Fruit fly (Drosophila melanogaster) whole organism, embryonic: ENCODE data around the gene p24-2.

ENCODE experiments used
- B-H2 ChIP-seq: fragments of 200-800 bp; sonication (Bioruptor generic); optimal IDR thresholded peaks from 2 replicates; lab custom pipeline; 2018; ENCODE audit warnings: missing biosample characterization, mild to moderate bottlenecking, missing genetic modification characterization
- Bgb ChIP-seq: fragments of 200-800 bp; sonication (Bioruptor generic); IDR thresholded peaks from 2 replicates; pipeline ENCODE4 v1.3.6; 2022; ENCODE audit warnings: missing biosample characterization, missing genetic modification characterization; ENCODE audit not compliant: partially characterized antibody
- CG10543 ChIP-seq: fragments of 200-800 bp; sonication (Bioruptor generic); optimal IDR thresholded peaks from 3 replicates; lab custom pipeline; 2017; ENCODE audit warnings: missing biosample characterization, mild to moderate bottlenecking, missing genetic modification characterization, moderate library complexity
- CG12236 ChIP-seq: fragments of 200-800 bp; sonication (Bioruptor generic); optimal IDR thresholded peaks from 2 replicates; lab custom pipeline; 2016; ENCODE audit warnings: missing biosample characterization, missing genetic modification characterization
- CG12942 ChIP-seq: fragments of 200-800 bp; sonication (Bioruptor generic); optimal IDR thresholded peaks from 3 replicates; lab custom pipeline; 2016; ENCODE audit warnings: missing biosample characterization, missing genetic modification characterization
- CG13296 ChIP-seq: fragments of 200-800 bp; sonication (Bioruptor generic); optimal IDR thresholded peaks from 3 replicates; lab custom pipeline; 2018; ENCODE audit warnings: missing biosample characterization, mild to moderate bottlenecking, missing genetic modification characterization
- CG13894 ChIP-seq: fragments of 200-800 bp; sonication (Bioruptor generic); optimal IDR thresholded peaks from 3 replicates; lab custom pipeline; 2018; ENCODE audit warnings: missing biosample characterization, mild to moderate bottlenecking, missing genetic modification characterization, moderate library complexity
- CG15269 ChIP-seq: fragments of 200-800 bp; sonication (Bioruptor generic); optimal IDR thresholded peaks from 2 replicates; lab custom pipeline; 2018; ENCODE audit warnings: missing biosample characterization, mild to moderate bottlenecking, missing genetic modification characterization, moderate library complexity
- CG17829 ChIP-seq: fragments of 200-800 bp; optimal IDR thresholded peaks from 2 replicates; lab custom pipeline; 2019; ENCODE audit warnings: missing biosample characterization, mild to moderate bottlenecking, missing genetic modification characterization, moderate library complexity
- CG17912 ChIP-seq: fragments of 200-800 bp; sonication (Bioruptor generic); optimal IDR thresholded peaks from 2 replicates; lab custom pipeline; 2018; ENCODE audit warnings: missing biosample characterization, mild to moderate bottlenecking, missing genetic modification characterization
- CG2199 ChIP-seq: fragments of 200-800 bp; sonication (Bioruptor generic); IDR thresholded peaks from 3 replicates; pipeline ENCODE4 v1.3.6; 2022; ENCODE audit warnings: missing biosample characterization, missing genetic modification characterization
- CG3065 ChIP-seq: fragments of 200-800 bp; sonication (Bioruptor generic); optimal IDR thresholded peaks from 2 replicates; lab custom pipeline; 2016; ENCODE audit warnings: missing biosample characterization, missing genetic modification characterization
- CG3281 ChIP-seq: fragments of 200-800 bp; sonication (Bioruptor generic); optimal IDR thresholded peaks from 3 replicates; lab custom pipeline; 2017; ENCODE audit warnings: missing biosample characterization, mild to moderate bottlenecking, missing genetic modification characterization
- CG33557 ChIP-seq: fragments of 200-800 bp; sonication (Bioruptor generic); optimal IDR thresholded peaks from 2 replicates; lab custom pipeline; 2019; ENCODE audit warnings: missing biosample characterization, mild to moderate bottlenecking, missing genetic modification characterization, moderate library complexity
- CG3838 ChIP-seq: fragments of 200-800 bp; sonication (Bioruptor generic); optimal IDR thresholded peaks from 3 replicates; lab custom pipeline; 2016; ENCODE audit warnings: missing biosample characterization, missing genetic modification characterization
- CG4854 ChIP-seq: fragments of 200-800 bp; sonication (Bioruptor generic); optimal IDR thresholded peaks from 2 replicates; lab custom pipeline; 2016; ENCODE audit warnings: missing biosample characterization, missing genetic modification characterization, inconsistent platforms
- CG6654 ChIP-seq: fragments of 200-800 bp; sonication (Bioruptor generic); optimal IDR thresholded peaks from 2 replicates; lab custom pipeline; 2017; ENCODE audit warnings: missing biosample characterization, mild to moderate bottlenecking, missing genetic modification characterization
- CG6689 ChIP-seq: fragments of 200-800 bp; sonication (Bioruptor generic); IDR thresholded peaks from 2 replicates; pipeline ENCODE4 v1.3.6; 2022; ENCODE audit warnings: missing biosample characterization, missing genetic modification characterization
- CG6765 ChIP-seq: fragments of 200-800 bp; sonication (Bioruptor generic); optimal IDR thresholded peaks from 3 replicates; lab custom pipeline; 2017; ENCODE audit warnings: missing biosample characterization, mild to moderate bottlenecking, missing genetic modification characterization
- CG7271 ChIP-seq: fragments of 200-800 bp; sonication (Bioruptor generic); optimal IDR thresholded peaks from 2 replicates; lab custom pipeline; 2018; ENCODE audit warnings: missing biosample characterization, mild to moderate bottlenecking, missing genetic modification characterization, moderate library complexity
- CG7372 ChIP-seq: fragments of 200-800 bp; sonication (Bioruptor generic); IDR thresholded peaks from 2 replicates; pipeline ENCODE4 v1.3.6; 2022; ENCODE audit warnings: missing biosample characterization, missing genetic modification characterization
- CG7745 ChIP-seq: fragments of 200-800 bp; sonication (Bioruptor generic); optimal IDR thresholded peaks from 2 replicates; lab custom pipeline; 2018; ENCODE audit warnings: missing biosample characterization, mild to moderate bottlenecking, missing genetic modification characterization, moderate library complexity
- CG7839 ChIP-seq: fragments of 200-800 bp; sonication (Bioruptor generic); optimal IDR thresholded peaks from 3 replicates; lab custom pipeline; 2018; ENCODE audit warnings: missing biosample characterization, mild to moderate bottlenecking, missing genetic modification characterization, moderate library complexity
- CG7987 ChIP-seq: fragments of 200-800 bp; sonication (Bioruptor generic); optimal IDR thresholded peaks from 2 replicates; lab custom pipeline; 2018; ENCODE audit warnings: missing biosample characterization, mild to moderate bottlenecking, missing genetic modification characterization, moderate library complexity
- CG9876 ChIP-seq: fragments of 200-800 bp; sonication (Bioruptor generic); optimal IDR thresholded peaks from 2 replicates; lab custom pipeline; 2016; ENCODE audit warnings: missing biosample characterization, missing genetic modification characterization
- CHES-1-like ChIP-seq: fragments of 200-800 bp; sonication (Bioruptor generic); optimal IDR thresholded peaks from 2 replicates; lab custom pipeline; 2016; ENCODE audit warnings: missing biosample characterization, missing genetic modification characterization
- Eip74EF ChIP-seq, 2 experiments: fragments of 200-800 bp in 1 of 2; fragments of >200 bp in 1 of 2; sonication (Bioruptor generic) in 1 of 2; optimal IDR thresholded peaks; 2 replicates each; lab custom pipeline; 2017 to 2019; ENCODE audit warnings: missing biosample characterization in 2 of 2, missing genetic modification characterization in 2 of 2, mild to moderate bottlenecking in 1 of 2, moderate library complexity in 1 of 2
- HLHmδ ChIP-seq: fragments of 200-800 bp; sonication (Bioruptor generic); optimal IDR thresholded peaks from 2 replicates; lab custom pipeline; 2018; ENCODE audit warnings: missing biosample characterization, mild to moderate bottlenecking, missing genetic modification characterization, moderate library complexity
- MTF-1 ChIP-seq: fragments of 200-800 bp; sonication (Bioruptor generic); optimal IDR thresholded peaks from 2 replicates; lab custom pipeline; 2018; ENCODE audit warnings: missing biosample characterization, mild to moderate bottlenecking, missing genetic modification characterization, borderline replicate concordance
- Nf-YC ChIP-seq: fragments of 200-800 bp; optimal IDR thresholded peaks from 3 replicates; lab custom pipeline; 2019; ENCODE audit warnings: missing biosample characterization, mild to moderate bottlenecking, missing genetic modification characterization, moderate library complexity
- Sin3A ChIP-seq: fragments of >200 bp; optimal IDR thresholded peaks from 2 replicates; lab custom pipeline; 2018
- Six4 ChIP-seq: fragments of 200-800 bp; sonication (Bioruptor generic); optimal IDR thresholded peaks from 2 replicates; lab custom pipeline; 2016; ENCODE audit warnings: missing biosample characterization, missing genetic modification characterization
- Tbp ChIP-seq: fragments of >200 bp; optimal IDR thresholded peaks from 2 replicates; lab custom pipeline; 2018; ENCODE audit warnings: missing biosample characterization, missing genetic modification characterization
- amos ChIP-seq: fragments of 200-800 bp; sonication (Bioruptor generic); IDR thresholded peaks from 2 replicates; pipeline ENCODE4 v1.3.6; 2022; ENCODE audit warnings: missing biosample characterization, missing genetic modification characterization; ENCODE audit not compliant: partially characterized antibody
- ato ChIP-seq: fragments of 200-800 bp; sonication (Bioruptor generic); IDR thresholded peaks from 2 replicates; pipeline ENCODE4 v1.3.6; 2022; ENCODE audit warnings: missing biosample characterization, missing genetic modification characterization; ENCODE audit not compliant: partially characterized antibody
- corto ChIP-seq: fragments of 200-800 bp; sonication (Bioruptor generic); optimal IDR thresholded peaks from 2 replicates; lab custom pipeline; 2016; ENCODE audit warnings: missing biosample characterization, mild to moderate bottlenecking, missing genetic modification characterization, moderate library complexity
- crc ChIP-seq: fragments of 200-800 bp; sonication (Bioruptor generic); optimal IDR thresholded peaks from 2 replicates; lab custom pipeline; 2016; ENCODE audit warnings: missing biosample characterization, missing genetic modification characterization
- fd3F ChIP-seq: fragments of 200-800 bp; sonication (Bioruptor generic); optimal IDR thresholded peaks from 2 replicates; lab custom pipeline; 2018; ENCODE audit warnings: missing biosample characterization, mild to moderate bottlenecking, missing genetic modification characterization, moderate library complexity
- gsb ChIP-seq: fragments of 200-800 bp; sonication (Bioruptor generic); IDR thresholded peaks from 2 replicates; pipeline ENCODE4 v1.3.6; 2022; ENCODE audit warnings: missing biosample characterization, missing genetic modification characterization
- ham ChIP-seq: fragments of 200-800 bp; sonication (Bioruptor generic); IDR thresholded peaks from 2 replicates; pipeline ENCODE4 v1.3.6; 2022; ENCODE audit warnings: missing biosample characterization, missing genetic modification characterization
- knrl ChIP-seq: fragments of 200-800 bp; sonication (Bioruptor generic); IDR thresholded peaks from 3 replicates; pipeline ENCODE4 v1.3.6; 2022; ENCODE audit warnings: missing biosample characterization, missing genetic modification characterization; ENCODE audit not compliant: partially characterized antibody
- nerfin-1 ChIP-seq: fragments of 200-800 bp; sonication (Bioruptor generic); optimal IDR thresholded peaks from 3 replicates; lab custom pipeline; 2019; ENCODE audit warnings: missing biosample characterization, mild to moderate bottlenecking, missing genetic modification characterization, moderate library complexity
- org-1 ChIP-seq: fragments of 200-800 bp; sonication (Bioruptor generic); optimal IDR thresholded peaks from 2 replicates; lab custom pipeline; 2017; ENCODE audit warnings: missing biosample characterization, missing genetic modification characterization
- pros ChIP-seq: fragments of 200-800 bp; sonication (Bioruptor generic); optimal IDR thresholded peaks from 3 replicates; lab custom pipeline; 2019; ENCODE audit warnings: missing biosample characterization, mild to moderate bottlenecking, missing genetic modification characterization, moderate library complexity
- pum ChIP-seq: fragments of 200-800 bp; sonication (Bioruptor generic); optimal IDR thresholded peaks from 2 replicates; lab custom pipeline; 2016; ENCODE audit warnings: missing biosample characterization, missing genetic modification characterization
- shn ChIP-seq: fragments of 200-800 bp; sonication (Bioruptor generic); optimal IDR thresholded peaks from 3 replicates; lab custom pipeline; 2016; ENCODE audit warnings: missing biosample characterization, missing genetic modification characterization
- slbo ChIP-seq: fragments of 200-800 bp; sonication (Bioruptor generic); IDR thresholded peaks from 2 replicates; pipeline ENCODE4 v1.3.6; 2022; ENCODE audit warnings: missing biosample characterization, missing genetic modification characterization
- ttk ChIP-seq: fragments of 200-800 bp; sonication (Bioruptor generic); IDR thresholded peaks from 2 replicates; pipeline ENCODE4 v2.1.2; 2022; ENCODE audit warnings: missing biosample characterization, missing genetic modification characterization
- wor ChIP-seq: fragments of 200-800 bp; sonication (Bioruptor generic); IDR thresholded peaks from 2 replicates; pipeline ENCODE4 v1.3.6; 2022; ENCODE audit warnings: missing biosample characterization, missing genetic modification characterization
- zfh1 ChIP-seq: fragments of 200-800 bp; sonication (Bioruptor generic); IDR thresholded peaks from 3 replicates; pipeline ENCODE4 v1.3.6; 2022; ENCODE audit warnings: missing biosample characterization, missing genetic modification characterization

Gene p24-2

DNA sequence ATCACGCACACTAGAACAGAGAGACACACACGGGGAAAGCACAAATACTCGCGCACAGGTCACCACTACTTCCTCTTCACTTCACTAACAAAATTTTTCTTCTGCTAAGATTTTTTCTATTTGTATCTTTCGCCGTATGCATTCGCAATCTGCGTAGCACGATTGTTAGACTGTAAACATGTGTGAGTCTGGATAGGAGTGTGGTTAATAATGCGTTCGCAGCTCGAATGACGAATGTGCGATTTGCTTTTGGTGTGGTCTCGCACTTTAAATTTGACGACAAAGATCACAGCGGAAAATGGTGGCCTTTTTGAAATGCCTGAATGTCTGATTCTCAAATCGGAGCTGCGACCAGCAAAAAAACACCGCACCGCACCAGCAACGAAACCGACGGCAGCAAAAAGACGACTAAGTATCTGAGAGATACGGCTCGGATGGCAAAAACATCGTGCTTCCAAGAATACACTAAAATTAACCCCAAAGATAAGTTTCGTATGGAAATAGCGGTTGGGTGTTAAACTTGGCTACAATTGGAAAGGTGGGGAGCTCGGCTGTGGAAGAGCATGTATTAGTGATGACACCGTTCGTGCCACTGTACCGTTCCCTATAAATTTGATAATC lies 12.5 kb upstream of the p24-2 start, which contains the start of gene Unc-115a (continued):
- TF ChIP-seq shn (GFP tag; lab: Kevin White, UChicago): peak; percentile 20
- TF ChIP-seq ttk (GFP tag; lab: Robert Waterston, UW): no peak
- no peak for TF ChIP-seq slbo (GFP tag; lab: Robert Waterston, UW)
- peak; percentile 46 for TF ChIP-seq HLHmδ (GFP tag; lab: Kevin White, UChicago)
- TF ChIP-seq nerfin-1 (tag; lab: Kevin White, UChicago): peak; percentile 76
- TF ChIP-seq CG9876 (GFP tag; lab: Kevin White, UChicago): no peak
- TF ChIP-seq Nf-YC: peak; percentile 32
- TF ChIP-seq CG33557 (GFP tag; lab: Kevin White, UChicago): peak; percentile 26
- peak; percentile 67 for TF ChIP-seq CG7987 (GFP tag; lab: Kevin White, UChicago)
- TF ChIP-seq B-H2 (GFP tag; lab: Kevin White, UChicago): peak; percentile 78
- TF ChIP-seq knrl (GFP tag; lab: Robert Waterston, UW): no peak
- peak; percentile 32 for TF ChIP-seq CG10543 (GFP tag; lab: Kevin White, UChicago)
- TF ChIP-seq MTF-1 (GFP tag; lab: Kevin White, UChicago): peak; percentile 52
- no peak for TF ChIP-seq fd3F (GFP tag; lab: Kevin White, UChicago)
- no peak for TF ChIP-seq amos (GFP tag; lab: Robert Waterston, UW)
- TF ChIP-seq pum: peak; percentile 6
- no peak for TF ChIP-seq CG7839
- TF ChIP-seq CG6689 (GFP tag; lab: Robert Waterston, UW): no peak
- TF ChIP-seq CG12942 (GFP tag; lab: Kevin White, UChicago): no peak
- no peak for TF ChIP-seq CG7271 (tag; lab: Kevin White, UChicago)
- TF ChIP-seq CG7745 (tag; lab: Kevin White, UChicago): no peak
- TF ChIP-seq CG6654: no peak
- TF ChIP-seq Eip74EF (GFP tag; optimal IDR thresholded peaks at IDR 0.05; lab: Kevin White, UChicago): peak in 1 of 2 experiments; percentile 39
- TF ChIP-seq ato (GFP tag; lab: Robert Waterston, UW): no peak
- TF ChIP-seq Bgb (GFP tag; lab: Robert Waterston, UW): no peak
- no peak for TF ChIP-seq zfh1
- TF ChIP-seq wor (GFP tag; lab: Robert Waterston, UW): no peak
- no peak for TF ChIP-seq org-1
- peak; percentile 41 for TF ChIP-seq CG13296 (GFP tag; lab: Kevin White, UChicago)
- no peak for TF ChIP-seq CG4854 (GFP tag; lab: Kevin White, UChicago)
- no peak for TF ChIP-seq CG2199 (GFP tag; lab: Robert Waterston, UW)
- no peak for TF ChIP-seq CG3838 (GFP tag; lab: Kevin White, UChicago)
- TF ChIP-seq CG17829: peak; percentile 78
- no peak for TF ChIP-seq crc (GFP tag; lab: Kevin White, UChicago)
- peak; percentile 43 for TF ChIP-seq CG12236 (GFP tag; lab: Kevin White, UChicago)
- peak; percentile 38 for TF ChIP-seq Sin3A (lab: Kevin White, UChicago)
- TF ChIP-seq CG13894 (tag; lab: Kevin White, UChicago): no peak
- TF ChIP-seq CG7372 (GFP tag; lab: Robert Waterston, UW): no peak
- TF ChIP-seq Six4 (GFP tag; lab: Kevin White, UChicago): peak; percentile 23
- peak; percentile 19 for TF ChIP-seq CG6765 (GFP tag; lab: Kevin White, UChicago)
- TF ChIP-seq pros (GFP tag; lab: Kevin White, UChicago): peak; percentile 97
- no peak for TF ChIP-seq CG3065 (GFP tag; lab: Kevin White, UChicago)
- peak; percentile 71 for TF ChIP-seq CHES-1-like (GFP tag; lab: Kevin White, UChicago)
- no peak for TF ChIP-seq ham (GFP tag; lab: Robert Waterston, UW)
- no peak for TF ChIP-seq corto (GFP tag; lab: Kevin White, UChicago)
- TF ChIP-seq CG15269 (tag; lab: Kevin White, UChicago): no peak
- TF ChIP-seq Tbp (GFP tag; lab: Kevin White, UChicago): no peak
- TF ChIP-seq gsb (GFP tag; lab: Robert Waterston, UW): no peak
- TF ChIP-seq CG3281 (GFP tag; lab: Kevin White, UChicago): no peak
- peak; percentile 54 for TF ChIP-seq CG17912 (GFP tag; lab: Kevin White, UChicago)
